Worm (Caenorhabditis elegans): ENCODE data around the gene nstp-3.
"Not testable (repeated sequence)": the region's sequence is repeated elsewhere in the genome, so short reads cannot be mapped to it uniquely, and the experiment has no call there.

- not testable (repeated sequence) for TF ChIP-seq nhr-237, nhr-76, nhr-12 (tag; optimal IDR thresholded peaks at IDR 0.05)
- peak in 2 of 3 experiments; percentile 31 to 44 for TF ChIP-seq dpl-1 (GFP tag; optimal IDR thresholded peaks at IDR 0.05)
- TF ChIP-seq unc-98 (GFP tag; IDR thresholded peaks at IDR 0.05) = 0 out of 2 replicates have a peak, but pooled peaks have one; percentile 25
- TF ChIP-seq mdl-1 (tag; optimal IDR thresholded peaks at IDR 0.05) = peak in 1 of 2 experiments; percentile 1
These were observed 21.1 kb downstream of the nstp-3 start, which contains the start of gene F44E7.4 for ce11 chrV:5776941-5777340.

All from whole organism, L1 larva.